Worm (Caenorhabditis elegans) whole organism, early embryonic: ENCODE results near the gene F11G11.4.
"Not testable (repeated sequence)": the region's sequence is repeated elsewhere in the genome, so short reads cannot be mapped to it uniquely, and the experiment has no call there.

Experiments used
- B0310.2 ChIP-seq: sonication (generic microtip); optimal IDR thresholded peaks from 2 replicates; lab custom pipeline; 2016; ENCODE audit warnings: mild to moderate bottlenecking, missing genetic modification characterization, missing compliant biosample characterization
- F13C5.2 ChIP-seq: sonication (generic microtip); optimal IDR thresholded peaks from 2 replicates; lab custom pipeline; 2017; ENCODE audit warnings: mild to moderate bottlenecking, missing genetic modification characterization, inconsistent platforms, missing compliant biosample characterization
- aly-1 ChIP-seq: sonication (generic microtip); optimal IDR thresholded peaks from 2 replicates; lab custom pipeline; 2016; ENCODE audit warnings: missing genetic modification characterization, missing compliant biosample characterization
- ama-1 ChIP-seq: fragments of 150-350 bp; optimal IDR thresholded peaks from 2 replicates; lab custom pipeline; 2014
- ceh-13 ChIP-seq: fragments of 200-800 bp; sonication (Bioruptor generic); optimal IDR thresholded peaks from 2 replicates; lab custom pipeline; 2018; ENCODE audit warnings: mild to moderate bottlenecking, missing genetic modification characterization, missing compliant biosample characterization
- ceh-36 ChIP-seq: sonication (generic microtip); optimal IDR thresholded peaks from 2 replicates; lab custom pipeline; 2016; ENCODE audit warnings: missing genetic modification characterization, inconsistent platforms, missing compliant biosample characterization
- ets-7 ChIP-seq: sonication (generic microtip); optimal IDR thresholded peaks from 2 replicates; lab custom pipeline; 2016; ENCODE audit warnings: missing genotype, missing genetic modification characterization, missing compliant biosample characterization
- flt-1 ChIP-seq: fragments of 200-800 bp; sonication (Bioruptor generic); IDR thresholded peaks from 2 replicates; pipeline ENCODE4 v1.3.6; 2022; ENCODE audit warnings: missing genetic modification characterization, missing compliant biosample characterization
- hmbx-1 ChIP-seq: sonication (generic microtip); optimal IDR thresholded peaks from 2 replicates; lab custom pipeline; 2016; ENCODE audit warnings: mild to moderate bottlenecking, missing genetic modification characterization, missing compliant biosample characterization
- hmg-4 ChIP-seq: fragments of 200-800 bp; sonication (Bioruptor generic); optimal IDR thresholded peaks from 2 replicates; lab custom pipeline; 2018; ENCODE audit warnings: mild to moderate bottlenecking, missing genetic modification characterization, missing compliant biosample characterization
- hnd-1 ChIP-seq: sonication (generic microtip); optimal IDR thresholded peaks from 2 replicates; lab custom pipeline; 2016; ENCODE audit warnings: missing genetic modification characterization, missing compliant biosample characterization
- pes-1 ChIP-seq: fragments of 200-800 bp; sonication (Bioruptor generic); IDR thresholded peaks from 2 replicates; pipeline ENCODE4 v1.3.6; 2022; ENCODE audit warnings: missing genetic modification reagents, missing genetic modification characterization, missing compliant biosample characterization
- scrt-1 ChIP-seq: fragments of 200-800 bp; sonication (Bioruptor generic); IDR thresholded peaks from 2 replicates; pipeline ENCODE4 v1.3.6; 2022; ENCODE audit warnings: missing genetic modification characterization, missing compliant biosample characterization
- sea-1 ChIP-seq: fragments of 200-800 bp; sonication (Bioruptor generic); conservative IDR thresholded peaks from 2 replicates; pipeline ENCODE4 v1.3.6; 2022; ENCODE audit warnings: missing genetic modification characterization, missing compliant biosample characterization
- tbx-11 ChIP-seq: fragments of 200-800 bp; sonication (Bioruptor generic); IDR thresholded peaks from 2 replicates; pipeline ENCODE4 v1.3.6; 2022; ENCODE audit warnings: missing genetic modification characterization, missing compliant biosample characterization
- tbx-37 ChIP-seq: fragments of 200-800 bp; sonication (Bioruptor generic); conservative IDR thresholded peaks from 2 replicates; pipeline ENCODE4 v1.3.6; 2022; ENCODE audit warnings: missing genetic modification reagents, missing genetic modification characterization, missing compliant biosample characterization
- tra-4 ChIP-seq: sonication (generic microtip); optimal IDR thresholded peaks from 2 replicates; lab custom pipeline; 2017; ENCODE audit warnings: missing genetic modification characterization, missing compliant biosample characterization

F11G11.4 gene

ce11 chrII:4860260-4860659 lies at the start of gene F11G11.4, which contains the start of gene nspd-5:
Gene F11G11.4, plus strand, starts transcription at chrII:4860594.
Gene nspd-5, minus strand, starts transcription at chrII:4860360.
- TF ChIP-seq hnd-1, B0310.2, ets-7 (tag; lab: Kevin White, UChicago): not testable (repeated sequence)

- TF ChIP-seq flt-1, result no peak
Measured at ce11 chrII:4811986-4812385, 48.4 kb upstream of the F11G11.4 start, which contains the start of gene rig-6. Gene rig-6, minus strand, starts transcription at chrII:4812086.

- TF ChIP-seq tbx-11, result no peak
Measured at ce11 chrII:4815356-4815755, 45.0 kb upstream of the F11G11.4 start.

- no peak for TF ChIP-seq ceh-13 (GFP tag; lab: Kevin White, UChicago)
Measured at ce11 chrII:4818780-4819179, 41.6 kb upstream of the F11G11.4 start.

- TF ChIP-seq ceh-13 (GFP tag; lab: Kevin White, UChicago) (no peak), tbx-37 (GFP tag; lab: Robert Waterston, UW) (no peak), sea-1 (GFP tag; lab: Robert Waterston, UW) (no peak), flt-1 (no peak), hmbx-1 (tag; lab: Kevin White, UChicago) (no peak)
Measured at ce11 chrII:4821739-4822138, 38.7 kb upstream of the F11G11.4 start, which contains the start of gene lact-5. Gene lact-5, minus strand, starts transcription at chrII:4821739.

- TF ChIP-seq hnd-1 (tag; lab: Kevin White, UChicago) (no peak), ceh-13 (GFP tag; lab: Kevin White, UChicago) (no peak), tra-4 (tag; lab: Kevin White, UChicago) (no peak), ceh-36 (no peak), B0310.2 (tag; lab: Kevin White, UChicago) (no peak), F13C5.2 (no peak)
Measured at ce11 chrII:4822610-4823009, 37.8 kb upstream of the F11G11.4 start.

- TF ChIP-seq ceh-13 (GFP tag; lab: Kevin White, UChicago); tbx-11; tra-4 (tag; lab: Kevin White, UChicago): not testable (repeated sequence)
Measured at ce11 chrII:4825133-4825532, 35.3 kb upstream of the F11G11.4 start, which contains the start of the genes C33F10.8 and msp-40. Gene C33F10.8, minus strand, starts transcription at chrII:4825233. Gene msp-40, plus strand, starts transcription at chrII:4825414.

ce11 chrII:4827734-4828609 lies 32.4 kb upstream of the F11G11.4 start, which contains the start of the genes fbxb-88 and tbck-1:
Gene fbxb-88, minus strand, starts transcription at chrII:4827884.
Gene tbck-1, plus strand, starts transcription at chrII:4828559.
- TF ChIP-seq scrt-1 (GFP tag; lab: Robert Waterston, UW) (no peak), flt-1 (no peak), F13C5.2 (peak; percentile 46), tbx-11 (no peak), B0310.2 (tag; lab: Kevin White, UChicago) (no peak), ceh-13 (GFP tag; lab: Kevin White, UChicago) (no peak)

- TF ChIP-seq tra-4 (tag; lab: Kevin White, UChicago) (no peak), scrt-1 (GFP tag; lab: Robert Waterston, UW) (no peak), ets-7 (tag; lab: Kevin White, UChicago) (no peak), tbx-37 (GFP tag; lab: Robert Waterston, UW) (no peak), tbx-11 (no peak), hnd-1 (tag; lab: Kevin White, UChicago) (no peak), sea-1 (GFP tag; lab: Robert Waterston, UW) (no peak), flt-1 (no peak), pes-1 (GFP tag; lab: Robert Waterston, UW) (no peak), hmg-4 (no peak), ama-1 (lab: Kevin White, UChicago) (no peak), B0310.2 (tag; lab: Kevin White, UChicago) (no peak), F13C5.2 (no peak), hmbx-1 (tag; lab: Kevin White, UChicago) (no peak), ceh-36 (no peak), ceh-13 (GFP tag; lab: Kevin White, UChicago) (no peak), aly-1 (tag; lab: Kevin White, UChicago) (no peak)
Measured at ce11 chrII:4834761-4835160, 25.6 kb upstream of the F11G11.4 start, which contains the start of the genes C33F10.11 and C33F10.1. Gene C33F10.11, minus strand, starts transcription at chrII:4834861. Gene C33F10.1, plus strand, starts transcription at chrII:4835023.
